Worm (Caenorhabditis elegans) whole organism, L3 larva: Measurements from ENCODE around the gene Y37E11B.7.

ENCODE experiments used
- aly-2 ChIP-seq: fragments of 150-350 bp; optimal IDR thresholded peaks from 2 replicates; lab custom pipeline; 2014; ENCODE audit warnings: missing biosample characterization, missing genetic modification characterization
- ceh-9 ChIP-seq: sonication (generic microtip); optimal IDR thresholded peaks from 2 replicates; lab custom pipeline; 2018; ENCODE audit warnings: missing biosample characterization, missing genetic modification characterization
- egl-5 ChIP-seq: fragments of 150-350 bp; optimal IDR thresholded peaks from 2 replicates; lab custom pipeline; 2017; ENCODE audit warnings: missing biosample characterization, missing genetic modification reagents, missing genetic modification characterization, inconsistent platforms
- elt-2 ChIP-seq: sonication (generic microtip); optimal IDR thresholded peaks from 2 replicates; lab custom pipeline; 2016; ENCODE audit warnings: missing genetic modification reagents, mild to moderate bottlenecking, missing genetic modification characterization, missing compliant biosample characterization
- elt-3 ChIP-seq, 3 experiments: fragments of 150-350 bp in 1 of 3; sonication (generic microtip) in 2 of 3; optimal IDR thresholded peaks; 2 replicates in 2 of 3; 4 replicates in 1 of 3; lab custom pipeline; 2014 to 2017; ENCODE audit warnings: missing biosample characterization in 3 of 3, missing genetic modification characterization in 3 of 3
- fos-1 ChIP-seq: fragments of 150-350 bp; optimal IDR thresholded peaks from 2 replicates; lab custom pipeline; 2014; ENCODE audit warnings: missing biosample characterization, missing genetic modification characterization
- hmg-11 ChIP-seq: sonication (generic microtip); optimal IDR thresholded peaks from 2 replicates; lab custom pipeline; 2016; ENCODE audit warnings: missing genetic modification characterization, missing compliant biosample characterization
- lin-15B ChIP-seq: fragments of 150-350 bp; optimal IDR thresholded peaks from 2 replicates; lab custom pipeline; 2014; ENCODE audit warnings: missing biosample characterization, missing genetic modification characterization
- lin-39 ChIP-seq: fragments of 150-350 bp; optimal IDR thresholded peaks from 2 replicates; lab custom pipeline; 2018; ENCODE audit warnings: missing biosample characterization, missing genetic modification reagents, missing genetic modification characterization
- lsy-12 ChIP-seq: sonication (generic microtip); optimal IDR thresholded peaks from 2 replicates; lab custom pipeline; 2016; ENCODE audit warnings: mild to moderate bottlenecking, missing genetic modification characterization, missing compliant biosample characterization
- nfya-1 ChIP-seq: sonication (generic microtip); optimal IDR thresholded peaks from 2 replicates; lab custom pipeline; 2017; ENCODE audit warnings: missing genetic modification characterization, mild to moderate bottlenecking, missing compliant biosample characterization, antibody characterized with exemption, moderate library complexity; ENCODE audit not compliant: insufficient read depth
- nhr-11 ChIP-seq: fragments of 150-350 bp; optimal IDR thresholded peaks from 2 replicates; lab custom pipeline; 2014; ENCODE audit warnings: missing biosample characterization, missing genetic modification characterization
- nhr-12 ChIP-seq: fragments of 150-350 bp; optimal IDR thresholded peaks from 2 replicates; lab custom pipeline; 2014; ENCODE audit warnings: missing biosample characterization, missing genetic modification characterization
- nhr-23 ChIP-seq: fragments of 150-350 bp; optimal IDR thresholded peaks from 2 replicates; lab custom pipeline; 2014; ENCODE audit warnings: missing biosample characterization, missing genetic modification reagents, missing genetic modification characterization
- nhr-28 ChIP-seq: fragments of 150-350 bp; optimal IDR thresholded peaks from 2 replicates; lab custom pipeline; 2014; ENCODE audit warnings: missing biosample characterization, missing genetic modification characterization
- nhr-43 ChIP-seq: sonication (generic microtip); optimal IDR thresholded peaks from 2 replicates; lab custom pipeline; 2016; ENCODE audit warnings: mild to moderate bottlenecking, missing genetic modification characterization, missing compliant biosample characterization; ENCODE audit not compliant: poor library complexity, severe bottlenecking
- nhr-77 ChIP-seq: fragments of 150-350 bp; optimal IDR thresholded peaks from 2 replicates; lab custom pipeline; 2014; ENCODE audit warnings: missing biosample characterization, missing genetic modification characterization
- pha-4 ChIP-seq: fragments of 150-350 bp; optimal IDR thresholded peaks from 2 replicates; lab custom pipeline; 2014; ENCODE audit warnings: missing biosample characterization, missing genetic modification reagents, missing genetic modification characterization
- pqm-1 ChIP-seq: fragments of 150-350 bp; optimal IDR thresholded peaks from 2 replicates; lab custom pipeline; 2017; ENCODE audit warnings: missing biosample characterization, missing genetic modification characterization, inconsistent platforms
- sea-2 ChIP-seq: fragments of 150-350 bp; sonication (generic microtip); optimal IDR thresholded peaks from 4 replicates; lab custom pipeline; 2014; ENCODE audit warnings: missing biosample characterization, missing genetic modification reagents, missing genetic modification characterization
- snpc-4 ChIP-seq: fragments of 150-350 bp; optimal IDR thresholded peaks from 2 replicates; lab custom pipeline; 2014; ENCODE audit warnings: missing biosample characterization, missing genetic modification characterization
- tbx-2 ChIP-seq: sonication (generic microtip); optimal IDR thresholded peaks from 2 replicates; lab custom pipeline; 2016; ENCODE audit warnings: mild to moderate bottlenecking, missing genetic modification characterization, missing compliant biosample characterization
- unc-62 ChIP-seq: fragments of 150-350 bp; sonication (generic microtip); optimal IDR thresholded peaks from 4 replicates; lab custom pipeline; 2014; ENCODE audit warnings: missing biosample characterization, missing genetic modification reagents, missing genetic modification characterization
- ztf-4 ChIP-seq: fragments of 150-350 bp; optimal IDR thresholded peaks from 2 replicates; lab custom pipeline; 2014; ENCODE audit warnings: missing biosample characterization, missing genetic modification characterization

Y37E11B.7 gene

DNA sequence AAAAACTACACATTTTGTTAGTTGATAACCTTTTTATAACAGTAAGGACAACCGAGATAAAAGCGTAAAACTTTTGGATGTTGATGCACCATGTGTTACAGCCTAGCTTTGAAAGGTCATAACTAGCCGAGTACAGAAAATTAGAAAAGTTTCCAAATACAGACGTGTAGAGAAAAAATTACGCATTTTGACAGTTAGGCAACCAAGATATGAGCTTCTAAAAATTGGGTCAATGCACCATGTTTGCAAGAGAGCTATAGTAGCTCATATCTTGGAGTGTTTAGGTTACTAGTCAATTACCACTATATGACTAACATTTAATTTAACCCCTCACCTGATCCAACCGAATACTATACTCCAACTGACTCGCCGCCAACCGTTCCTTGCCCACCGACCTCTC, 47.0 kb downstream of the Y37E11B.7 start:
- TF ChIP-seq unc-62 (GFP tag; lab: Kevin White, UChicago) (no peak), aly-2 (tag; lab: Kevin White, UChicago) (no peak), lsy-12 (tag; lab: Kevin White, UChicago) (no peak), elt-3 (tag; optimal IDR thresholded peaks at IDR 0.05; lab: Kevin White, UChicago) (no peak), snpc-4 (no peak), nhr-77 (tag; lab: Kevin White, UChicago) (no peak), pha-4 (tag; lab: Kevin White, UChicago) (no peak), nhr-28 (tag; lab: Kevin White, UChicago) (no peak), ceh-9 (tag; lab: Kevin White, UChicago) (no peak)

- no peak for TF ChIP-seq fos-1 (tag; lab: Kevin White, UChicago)
- no peak for TF ChIP-seq nhr-12 (tag; lab: Kevin White, UChicago)
- peak; percentile 53 for TF ChIP-seq tbx-2
- peak; percentile 33 for TF ChIP-seq elt-2 (tag; lab: Kevin White, UChicago)
- TF ChIP-seq lsy-12 (tag; lab: Kevin White, UChicago): peak; percentile 58
- TF ChIP-seq lin-15B (tag; lab: Kevin White, UChicago): peak; percentile 27
- TF ChIP-seq lin-39 (tag; lab: Kevin White, UChicago): peak; percentile 57
- no peak for TF ChIP-seq ceh-9 (tag; lab: Kevin White, UChicago)
- TF ChIP-seq sea-2 (GFP tag; lab: Kevin White, UChicago): no peak
- TF ChIP-seq nhr-11: no peak
- TF ChIP-seq nhr-23 (tag; lab: Kevin White, UChicago): no peak
- peak; percentile 4 for TF ChIP-seq ztf-4
- TF ChIP-seq nhr-43: peak; percentile 75
- TF ChIP-seq nfya-1 (tag; lab: Kevin White, UChicago): peak; percentile 47
- peak; percentile 95 for TF ChIP-seq hmg-11 (tag; lab: Kevin White, UChicago)
- TF ChIP-seq snpc-4: peak; percentile 9
- TF ChIP-seq pqm-1 (tag; lab: Kevin White, UChicago): peak; percentile 17
- TF ChIP-seq pha-4 (tag; lab: Kevin White, UChicago): no peak
- TF ChIP-seq egl-5 (tag; lab: Kevin White, UChicago): no peak
Measured at ce11 chrIV:3551777-3552462, 48.0 kb downstream of the Y37E11B.7 start.
